Worm (Caenorhabditis elegans) whole organism, mixed stage, embryonic: ENCODE measurements around the gene sra-32.

Source experiments
- cnd-1 ChIP-seq: fragments of 200-800 bp; sonication (Bioruptor generic); optimal IDR thresholded peaks from 2 replicates; lab custom pipeline; 2018; ENCODE audit warnings: mild to moderate bottlenecking, missing genetic modification characterization, missing compliant biosample characterization
- lin-13 ChIP-seq: fragments of 150-350 bp; optimal IDR thresholded peaks from 2 replicates; lab custom pipeline; 2014; ENCODE audit warnings: missing biosample characterization, missing genetic modification characterization
- nhr-28 ChIP-seq: fragments of 150-350 bp; optimal IDR thresholded peaks from 2 replicates; lab custom pipeline; 2014; ENCODE audit warnings: missing biosample characterization, missing genetic modification characterization
- unc-62 ChIP-seq: fragments of 150-350 bp; optimal IDR thresholded peaks from 2 replicates; lab custom pipeline; 2014; ENCODE audit warnings: missing biosample characterization, missing genetic modification reagents, missing genetic modification characterization
- zip-8 ChIP-seq: fragments of 150-350 bp; optimal IDR thresholded peaks from 2 replicates; lab custom pipeline; 2014; ENCODE audit warnings: missing biosample characterization, missing genetic modification characterization

ce11 chrII:4511911-4512310 is 19.9 kb downstream of the sra-32 start, which contains the start of gene cyp-23A1:
- TF ChIP-seq cnd-1 (tag; lab: Kevin White, UChicago) = no peak
- TF ChIP-seq nhr-28 (tag; lab: Kevin White, UChicago) = no peak
- no peak for TF ChIP-seq lin-13 (tag; lab: Kevin White, UChicago)
- TF ChIP-seq unc-62 (GFP tag; lab: Kevin White, UChicago) = no peak
- TF ChIP-seq zip-8 (tag; lab: Kevin White, UChicago) = no peak
